Fruit fly (Drosophila melanogaster) whole organism, embryonic: ENCODE data around the gene idc.

ENCODE experiments used
- Atf-2 ChIP-seq: fragments of 200-800 bp; sonication (Bioruptor generic); optimal IDR thresholded peaks from 2 replicates; lab custom pipeline; 2016; ENCODE audit warnings: missing biosample characterization, missing genetic modification characterization
- CG1024 ChIP-seq: fragments of 200-800 bp; sonication (Bioruptor generic); IDR thresholded peaks from 2 replicates; pipeline ENCODE4 v1.3.6; 2022; ENCODE audit warnings: missing biosample characterization, missing genetic modification characterization
- CG10431 ChIP-seq: fragments of 200-800 bp; sonication (Bioruptor generic); optimal IDR thresholded peaks from 3 replicates; lab custom pipeline; 2018; ENCODE audit warnings: missing biosample characterization, mild to moderate bottlenecking, missing genetic modification characterization
- CG10543 ChIP-seq: fragments of 200-800 bp; sonication (Bioruptor generic); optimal IDR thresholded peaks from 3 replicates; lab custom pipeline; 2017; ENCODE audit warnings: missing biosample characterization, mild to moderate bottlenecking, missing genetic modification characterization, moderate library complexity
- CG11504 ChIP-seq: fragments of 200-800 bp; sonication (Bioruptor generic); optimal IDR thresholded peaks from 3 replicates; lab custom pipeline; 2019; ENCODE audit warnings: missing biosample characterization, mild to moderate bottlenecking, missing genetic modification characterization, moderate library complexity
- CG12071 ChIP-seq: fragments of 200-800 bp; sonication (Bioruptor generic); optimal IDR thresholded peaks from 3 replicates; lab custom pipeline; 2018; ENCODE audit warnings: missing biosample characterization, mild to moderate bottlenecking, missing genetic modification characterization
- CG12659 ChIP-seq: fragments of 200-800 bp; sonication (Bioruptor generic); optimal IDR thresholded peaks from 3 replicates; lab custom pipeline; 2017; ENCODE audit warnings: mild to moderate bottlenecking, missing biosample characterization, missing genetic modification reagents, missing genetic modification characterization
- CG13624 ChIP-seq: fragments of 200-800 bp; sonication (Bioruptor generic); optimal IDR thresholded peaks from 2 replicates; lab custom pipeline; 2016; ENCODE audit warnings: missing biosample characterization, missing genetic modification characterization
- CG13894 ChIP-seq: fragments of 200-800 bp; sonication (Bioruptor generic); optimal IDR thresholded peaks from 3 replicates; lab custom pipeline; 2018; ENCODE audit warnings: missing biosample characterization, mild to moderate bottlenecking, missing genetic modification characterization, moderate library complexity
- CG14441 ChIP-seq: fragments of 200-800 bp; sonication (Bioruptor generic); IDR thresholded peaks from 2 replicates; pipeline ENCODE4 v1.3.6; 2022; ENCODE audit warnings: missing biosample characterization, missing genetic modification characterization
- CG15514 ChIP-seq: fragments of 200-800 bp; sonication (Bioruptor generic); optimal IDR thresholded peaks from 3 replicates; lab custom pipeline; 2017; ENCODE audit warnings: missing biosample characterization, missing genetic modification characterization, mild to moderate bottlenecking, moderate library complexity, missing genetic modification reagents
- CG15696 ChIP-seq: fragments of 200-800 bp; sonication (Bioruptor generic); optimal IDR thresholded peaks from 2 replicates; lab custom pipeline; 2019; ENCODE audit warnings: missing biosample characterization, mild to moderate bottlenecking, missing genetic modification characterization, moderate library complexity
- CG1602 ChIP-seq: fragments of 200-800 bp; sonication (Bioruptor generic); optimal IDR thresholded peaks from 3 replicates; lab custom pipeline; 2016; ENCODE audit warnings: missing biosample characterization, missing genetic modification characterization
- CG16863 ChIP-seq: fragments of 200-800 bp; sonication (Bioruptor generic); optimal IDR thresholded peaks from 3 replicates; lab custom pipeline; 2016; ENCODE audit warnings: missing biosample characterization, missing genetic modification characterization
- CG2202 ChIP-seq: fragments of 200-800 bp; sonication (Bioruptor generic); optimal IDR thresholded peaks from 2 replicates; lab custom pipeline; 2018; ENCODE audit warnings: missing biosample characterization, mild to moderate bottlenecking, missing genetic modification characterization
- CG30020 ChIP-seq: fragments of 200-800 bp; optimal IDR thresholded peaks from 2 replicates; lab custom pipeline; 2019; ENCODE audit warnings: missing biosample characterization, mild to moderate bottlenecking, missing genetic modification characterization, moderate library complexity
- CG31224 ChIP-seq: fragments of 200-800 bp; sonication (Bioruptor generic); IDR thresholded peaks from 2 replicates; pipeline ENCODE4 v1.3.6; 2022; ENCODE audit warnings: missing biosample characterization, missing genetic modification characterization
- CG3407 ChIP-seq: fragments of 200-800 bp; sonication (Bioruptor generic); optimal IDR thresholded peaks from 2 replicates; lab custom pipeline; 2018; ENCODE audit warnings: missing biosample characterization, mild to moderate bottlenecking, missing genetic modification characterization
- CG4404 ChIP-seq: fragments of 200-800 bp; sonication (Bioruptor generic); IDR thresholded peaks from 2 replicates; pipeline ENCODE4 v1.3.6; 2022; ENCODE audit warnings: missing biosample characterization, missing genetic modification characterization
- CG4617 ChIP-seq: fragments of 200-800 bp; sonication (Bioruptor generic); optimal IDR thresholded peaks from 3 replicates; lab custom pipeline; 2016; ENCODE audit warnings: missing biosample characterization, missing genetic modification characterization, borderline replicate concordance
- CG7839 ChIP-seq: fragments of 200-800 bp; sonication (Bioruptor generic); optimal IDR thresholded peaks from 3 replicates; lab custom pipeline; 2018; ENCODE audit warnings: missing biosample characterization, mild to moderate bottlenecking, missing genetic modification characterization, moderate library complexity
- CG8944 ChIP-seq: fragments of 200-800 bp; sonication (Bioruptor generic); optimal IDR thresholded peaks from 3 replicates; lab custom pipeline; 2016; ENCODE audit warnings: missing biosample characterization, missing genetic modification characterization
- CrebB ChIP-seq: fragments of 200-800 bp; sonication (Bioruptor generic); optimal IDR thresholded peaks from 3 replicates; lab custom pipeline; 2018; ENCODE audit warnings: missing biosample characterization, mild to moderate bottlenecking, missing genetic modification characterization
- Dbx ChIP-seq: fragments of 200-800 bp; sonication (Bioruptor generic); IDR thresholded peaks from 3 replicates; pipeline ENCODE4 v1.3.6; 2022; ENCODE audit warnings: missing biosample characterization, missing genetic modification characterization
- Doc2 ChIP-seq: fragments of 200-800 bp; sonication (Bioruptor generic); IDR thresholded peaks from 2 replicates; pipeline ENCODE4 v1.3.6; 2022; ENCODE audit warnings: missing biosample characterization, missing genetic modification characterization
- Gug ChIP-seq: fragments of 200-800 bp; sonication (Bioruptor generic); IDR thresholded peaks from 4 replicates; pipeline ENCODE4 v1.3.6; 2022; ENCODE audit warnings: missing biosample characterization, missing genetic modification characterization
- Hmx ChIP-seq: fragments of 200-800 bp; sonication (Bioruptor generic); optimal IDR thresholded peaks from 2 replicates; lab custom pipeline; 2016; ENCODE audit warnings: missing biosample characterization, missing genetic modification characterization
- Hr51 ChIP-seq, 2 experiments: fragments of 200-800 bp; sonication (Bioruptor generic); optimal IDR thresholded peaks; 2 replicates in 1 of 2; 3 replicates in 1 of 2; lab custom pipeline; 2016 to 2018; ENCODE audit warnings: missing biosample characterization in 2 of 2, missing genetic modification characterization in 2 of 2, mild to moderate bottlenecking in 1 of 2, moderate library complexity in 1 of 2
- Med ChIP-seq: fragments of 200-800 bp; sonication (Bioruptor generic); peaks from one replicate; lab custom pipeline; 2016; ENCODE audit warnings: missing biosample characterization, missing genetic modification characterization, mild to moderate bottlenecking, inconsistent platforms, moderate library complexity
- Mrtf ChIP-seq: fragments of 200-800 bp; sonication (Bioruptor generic); IDR thresholded peaks from 3 replicates; pipeline ENCODE4 v1.3.6; 2022; ENCODE audit warnings: missing biosample characterization, missing genetic modification characterization
- NC2β ChIP-seq: fragments of 200-800 bp; sonication (Bioruptor generic); optimal IDR thresholded peaks from 2 replicates; lab custom pipeline; 2016; ENCODE audit warnings: missing biosample characterization, missing genetic modification characterization
- Ptx1 ChIP-seq: fragments of 200-800 bp; sonication (Bioruptor generic); IDR thresholded peaks from 2 replicates; pipeline ENCODE4 v1.3.6; 2022; ENCODE audit warnings: missing biosample characterization, missing genetic modification characterization
- bcd ChIP-seq: fragments of 200-800 bp; sonication (Bioruptor generic); optimal IDR thresholded peaks from 2 replicates; lab custom pipeline; 2017; ENCODE audit warnings: missing biosample characterization, mild to moderate bottlenecking, missing genetic modification characterization
- dati ChIP-seq: fragments of 200-800 bp; sonication (Bioruptor generic); IDR thresholded peaks from 2 replicates; pipeline ENCODE4 v1.3.6; 2022; ENCODE audit warnings: missing biosample characterization, missing genetic modification characterization
- eve ChIP-seq, 2 experiments: fragments of >200 bp; optimal IDR thresholded peaks; 2 replicates each; lab custom pipeline; 2017; ENCODE audit warnings: missing biosample characterization in 2 of 2, missing genetic modification characterization in 2 of 2
- jing ChIP-seq: fragments of 200-800 bp; sonication (Bioruptor generic); optimal IDR thresholded peaks from 2 replicates; lab custom pipeline; 2018; ENCODE audit warnings: missing biosample characterization, mild to moderate bottlenecking, missing genetic modification characterization
- kay ChIP-seq: fragments of 200-800 bp; sonication (Bioruptor generic); optimal IDR thresholded peaks from 2 replicates; lab custom pipeline; 2016; ENCODE audit warnings: missing biosample characterization, missing genetic modification characterization
- onecut ChIP-seq: fragments of 200-800 bp; sonication (Bioruptor generic); IDR thresholded peaks from 2 replicates; pipeline ENCODE4 v1.3.6; 2022; ENCODE audit warnings: missing biosample characterization, missing genetic modification characterization
- pan ChIP-seq, 4 experiments: fragments of >200 bp in 3 of 4; fragments of 200-800 bp in 1 of 4; sonication (Bioruptor generic) in 1 of 4; optimal IDR thresholded peaks in 3 of 4; IDR thresholded peaks in 1 of 4; 2 replicates each; pipeline versions ENCODE4 v1.3.6 to Lab custom; 2017 to 2022; ENCODE audit warnings: missing biosample characterization in 2 of 4, missing genetic modification characterization in 2 of 4, mixed read lengths in 1 of 4
- sc ChIP-seq, 3 experiments: fragments of >200 bp in 2 of 3; fragments of 200-800 bp in 1 of 3; sonication (Bioruptor generic) in 1 of 3; optimal IDR thresholded peaks; 2 replicates in 2 of 3; 3 replicates in 1 of 3; lab custom pipeline; 2017; ENCODE audit warnings: mild to moderate bottlenecking in 1 of 3, missing biosample characterization in 1 of 3, missing genetic modification characterization in 1 of 3, missing genetic modification reagents in 1 of 3
- slp2 ChIP-seq: fragments of 200-800 bp; sonication (Bioruptor generic); optimal IDR thresholded peaks from 2 replicates; lab custom pipeline; 2016; ENCODE audit warnings: missing biosample characterization, missing genetic modification characterization
- sob ChIP-seq: fragments of 200-800 bp; sonication (Bioruptor generic); IDR thresholded peaks from 2 replicates; pipeline ENCODE4 v1.3.6; 2022; ENCODE audit warnings: missing biosample characterization, missing genetic modification characterization
- tna ChIP-seq: fragments of 200-800 bp; sonication (Bioruptor generic); IDR thresholded peaks from 2 replicates; pipeline ENCODE4 v1.3.6; 2022; ENCODE audit warnings: missing biosample characterization, missing genetic modification characterization; ENCODE audit not compliant: partially characterized antibody
- trh ChIP-seq: fragments of 200-800 bp; sonication (Bioruptor generic); optimal IDR thresholded peaks from 2 replicates; lab custom pipeline; 2016; ENCODE audit warnings: missing biosample characterization, missing genetic modification characterization
- wdn ChIP-seq: fragments of 200-800 bp; sonication (Bioruptor generic); IDR thresholded peaks from 2 replicates; pipeline ENCODE4 v1.3.6; 2022; ENCODE audit warnings: missing biosample characterization, missing genetic modification characterization
- zen ChIP-seq: fragments of 200-800 bp; sonication (Bioruptor generic); optimal IDR thresholded peaks from 3 replicates; lab custom pipeline; 2018; ENCODE audit warnings: missing biosample characterization, mild to moderate bottlenecking, missing genetic modification characterization, moderate library complexity
- zfh1 ChIP-seq: fragments of 200-800 bp; sonication (Bioruptor generic); IDR thresholded peaks from 3 replicates; pipeline ENCODE4 v1.3.6; 2022; ENCODE audit warnings: missing biosample characterization, missing genetic modification characterization
- zfh2 ChIP-seq: fragments of 200-800 bp; sonication (Bioruptor generic); optimal IDR thresholded peaks from 2 replicates; lab custom pipeline; 2016; ENCODE audit warnings: missing biosample characterization, missing genetic modification characterization

idc gene

dm6 chr3R:20031043-20031763 lies 420 bp upstream of the idc start, which contains the start of gene trem (continued):
- TF ChIP-seq CG8944 (peak; percentile 31), slp2 (GFP tag; lab: Kevin White, UChicago) (peak; percentile 27), CG3407 (GFP tag; lab: Kevin White, UChicago) (peak; percentile 48), CG1602 (GFP tag; lab: Kevin White, UChicago) (peak; percentile 79), eve (GFP tag; optimal IDR thresholded peaks at IDR 0.05; lab: Kevin White, UChicago) (no peak), trh (peak; percentile 26), CG11504 (tag; lab: Kevin White, UChicago) (peak; percentile 79), Mrtf (GFP tag; lab: Robert Waterston, UW) (peak; percentile 60; the same call in 1 of the 3 replicates), CG31224 (GFP tag; lab: Robert Waterston, UW) (no peak), CG30020 (tag; lab: Kevin White, UChicago) (peak; percentile 93), dati (GFP tag; lab: Robert Waterston, UW) (no peak), CG2202 (peak; percentile 28), NC2β (GFP tag; lab: Kevin White, UChicago) (no peak), pan (optimal IDR thresholded peaks at IDR 0.05; lab: Kevin White, UChicago) (no peak), pan (GFP tag; optimal IDR thresholded peaks at IDR 0.05 in 1 of 2, IDR thresholded peaks at IDR 0.05 in 1 of 2) (peak in 1 of 2 experiments; percentile 69), zen (tag; lab: Kevin White, UChicago) (peak; percentile 76), zfh2 (GFP tag; lab: Kevin White, UChicago) (peak; percentile 62), CG12659 (GFP tag; lab: Kevin White, UChicago) (peak; percentile 80), CG10431 (GFP tag; lab: Kevin White, UChicago) (peak; percentile 66), Hmx (peak; percentile 27), CrebB (tag; lab: Kevin White, UChicago) (no peak), Ptx1 (GFP tag; lab: Robert Waterston, UW) (peak; percentile 80), sob (GFP tag; lab: Robert Waterston, UW) (peak; percentile 46; the same call in 1 of the 2 replicates), CG1024 (GFP tag; lab: Robert Waterston, UW) (peak; percentile 49; the same call in 1 of the 2 replicates), CG13894 (tag; lab: Kevin White, UChicago) (no peak), tna (GFP tag; lab: Robert Waterston, UW) (no peak), CG4617 (peak; percentile 21), Hr51 (GFP tag; optimal IDR thresholded peaks at IDR 0.05; lab: Kevin White, UChicago) (peak; percentile 12 to 74), jing (GFP tag; lab: Kevin White, UChicago) (peak; percentile 7), Gug (GFP tag; lab: Robert Waterston, UW) (peak; percentile 87), CG13624 (peak; percentile 42), CG15514 (GFP tag; lab: Kevin White, UChicago) (peak; percentile 1), sc (optimal IDR thresholded peaks at IDR 0.05; lab: Kevin White, UChicago) (no peak), sc (GFP tag; optimal IDR thresholded peaks at IDR 0.05; lab: Kevin White, UChicago) (peak; percentile 45), Atf-2 (GFP tag; lab: Kevin White, UChicago) (no peak), CG16863 (GFP tag; lab: Kevin White, UChicago) (peak; percentile 5), CG10543 (peak; percentile 78), CG7839 (peak; percentile 81), zfh1 (GFP tag; lab: Robert Waterston, UW) (peak; percentile 29; the same call in 1 of the 3 replicates), onecut (GFP tag; lab: Robert Waterston, UW) (peak; percentile 29; the same call in 1 of the 2 replicates), CG14441 (peak; percentile 66), wdn (peak; percentile 5; the same call in 1 of the 2 replicates), CG4404 (GFP tag; lab: Robert Waterston, UW) (peak; percentile 85), kay (no peak), Doc2 (GFP tag; lab: Robert Waterston, UW) (no peak), CG15696 (peak; percentile 73), CG12071 (no peak), Dbx (GFP tag; lab: Robert Waterston, UW) (peak; percentile 50; the same call in 1 of the 3 replicates), Med (GFP tag; lab: Kevin White, UChicago) (peak; percentile 78), bcd (GFP tag; lab: Kevin White, UChicago) (peak; percentile 79)
